Fruit fly (Drosophila melanogaster): Measurements from ENCODE around the gene CG11779.

The CG11779 gene

DNA sequence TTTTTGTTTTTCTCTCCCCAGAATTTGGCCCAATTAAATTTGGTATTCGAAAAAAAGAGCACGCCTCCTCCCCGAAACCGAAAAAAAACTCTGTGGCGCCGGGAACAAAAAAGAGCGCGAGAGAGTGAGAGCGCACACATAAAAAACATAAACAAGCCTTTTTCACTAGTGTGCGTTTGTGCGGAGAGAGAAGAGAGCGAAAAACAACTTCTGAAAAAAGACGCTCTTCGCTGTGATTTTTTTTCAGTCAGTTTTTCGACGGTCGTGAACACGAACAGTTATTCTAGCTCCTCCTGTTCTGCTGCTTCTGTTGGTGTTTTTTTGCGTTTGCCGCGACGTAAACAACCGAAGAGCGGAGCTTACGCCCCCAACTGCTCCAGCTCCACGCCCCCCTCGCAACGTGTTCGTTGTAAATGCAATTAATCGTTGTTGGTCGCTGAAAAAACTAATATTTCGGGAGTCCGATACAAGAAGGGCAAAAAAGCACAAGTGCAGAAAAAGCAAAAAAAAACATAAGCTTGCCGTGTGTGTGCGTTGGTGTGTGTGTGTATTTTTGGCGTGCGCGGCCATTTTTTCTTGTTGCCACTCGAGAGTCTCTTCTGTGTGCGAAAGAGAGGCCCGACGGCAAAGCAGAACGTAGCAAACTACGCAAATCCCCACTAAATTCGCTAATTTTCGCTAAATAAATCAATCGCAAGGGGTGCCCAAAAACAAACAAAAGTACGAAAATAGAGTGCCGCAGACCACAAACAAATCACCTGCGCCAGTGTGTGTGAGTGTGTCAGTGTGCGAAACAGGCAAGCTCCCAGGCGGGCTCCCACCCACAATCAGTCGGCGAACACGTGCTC, 4.5 kb upstream of the CG11779 start, which contains the start of gene sqz:
sqz (plus strand) TSS at position 240 of the 848 bp plus-strand sequence.
- TF ChIP-seq Myc (optimal IDR thresholded peaks at IDR 0.05) (no peak), psq (optimal IDR thresholded peaks at IDR 0.05) (no peak), Sin3A (optimal IDR thresholded peaks at IDR 0.05) (no peak), h (optimal IDR thresholded peaks at IDR 0.05) (no peak), insv (optimal IDR thresholded peaks at IDR 0.05) (no peak), ttk (optimal IDR thresholded peaks at IDR 0.05) (no peak)

DNA sequence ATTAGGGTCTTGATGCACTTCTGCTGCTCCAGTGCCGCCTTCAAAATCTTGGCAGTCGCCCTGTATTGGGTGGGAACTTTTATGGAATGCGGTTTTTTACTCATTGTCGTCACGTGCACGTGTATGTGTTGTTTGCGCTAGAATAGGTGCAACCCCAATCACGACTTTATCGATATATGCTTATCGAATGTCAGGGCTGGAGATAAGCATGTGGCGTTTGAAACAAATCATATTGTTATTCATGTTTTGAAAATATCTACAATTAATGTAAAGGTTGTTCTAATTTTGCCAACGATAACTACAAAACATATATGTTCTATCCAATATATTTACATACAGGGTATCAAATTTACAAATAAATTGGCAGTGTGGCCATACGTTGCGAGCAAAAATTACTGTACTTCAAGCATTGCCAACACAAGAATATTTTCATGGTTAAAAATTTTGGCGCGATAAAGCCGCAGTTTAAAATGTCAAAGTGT, 2.5 kb upstream of the CG11779 start, which contains the start of the genes CG42359 and Nsun5:
CG42359 (minus strand) TSS at position 166 of the 482 bp plus-strand sequence.
Nsun5 (minus strand) TSS at position 166 of the 482 bp plus-strand sequence.
- TF ChIP-seq ttk (optimal IDR thresholded peaks at IDR 0.05) = no peak
- TF ChIP-seq h (optimal IDR thresholded peaks at IDR 0.05) = no peak
- no peak for TF ChIP-seq insv (optimal IDR thresholded peaks at IDR 0.05)
- no peak for TF ChIP-seq Sin3A (optimal IDR thresholded peaks at IDR 0.05)
- TF ChIP-seq Myc (optimal IDR thresholded peaks at IDR 0.05) = no peak
- TF ChIP-seq psq (optimal IDR thresholded peaks at IDR 0.05) = no peak

DNA sequence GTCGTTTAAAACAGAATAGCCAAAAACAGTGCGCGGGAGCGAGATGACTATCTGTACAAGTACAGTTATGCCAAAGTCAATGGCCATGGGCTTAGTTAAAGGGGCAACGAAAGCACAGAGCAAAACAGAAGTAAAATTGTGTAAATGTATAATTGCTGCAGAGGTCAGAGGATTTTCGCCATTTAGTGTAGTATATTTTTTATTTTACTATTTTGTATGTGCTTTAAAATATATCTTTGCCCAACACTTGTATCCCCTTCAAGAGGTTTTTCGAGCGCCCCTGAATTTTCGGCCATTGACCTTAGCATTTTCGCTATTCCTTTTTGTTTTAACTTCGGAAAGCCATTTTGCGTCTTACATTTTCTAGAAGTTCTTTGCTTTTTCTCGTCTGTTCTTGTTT, 1.7 kb downstream of the CG11779 start:
- TF ChIP-seq Myc (optimal IDR thresholded peaks at IDR 0.05) (no peak), h (optimal IDR thresholded peaks at IDR 0.05) (no peak), ttk (optimal IDR thresholded peaks at IDR 0.05) (no peak), insv (optimal IDR thresholded peaks at IDR 0.05) (no peak), Sin3A (optimal IDR thresholded peaks at IDR 0.05) (no peak), psq (optimal IDR thresholded peaks at IDR 0.05) (no peak)

DNA sequence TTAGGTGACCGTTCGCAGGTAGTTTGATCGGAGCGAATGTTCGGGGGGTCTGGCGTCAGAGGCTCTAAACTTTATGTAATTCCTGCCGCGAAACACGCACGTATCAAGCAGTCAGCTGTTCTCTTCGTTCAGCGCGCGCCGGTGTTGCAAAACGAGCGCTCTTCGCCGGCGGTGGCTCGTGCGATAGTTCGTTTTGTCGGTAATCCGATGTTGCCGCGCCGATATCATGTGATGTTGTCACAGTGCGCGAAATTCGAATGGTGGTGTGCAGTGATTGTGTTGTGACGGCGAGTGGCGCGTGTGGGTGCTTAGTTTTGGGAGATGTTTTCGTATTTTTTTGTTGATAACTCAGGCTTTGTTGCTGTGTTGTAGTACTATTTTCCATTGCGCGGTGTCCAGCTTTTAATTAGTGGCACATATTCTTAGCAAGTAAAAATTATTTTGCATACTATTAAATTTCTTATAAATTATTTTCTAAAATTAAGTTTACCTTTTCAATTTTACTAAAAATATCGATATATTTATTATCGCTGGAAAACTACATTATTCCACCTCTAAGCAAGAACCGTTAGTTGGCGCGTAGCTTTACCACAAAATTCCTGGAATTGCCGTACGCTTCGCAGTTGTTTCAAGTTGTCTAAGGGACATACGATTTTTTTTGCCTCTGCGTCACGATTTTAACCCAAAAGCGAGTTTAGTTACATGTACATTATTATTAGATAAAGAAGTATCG, 2.8 kb downstream of the CG11779 start, which contains the start of gene nanos:
nanos (plus strand) TSS at position 569 of the 733 bp plus-strand sequence.
- TF ChIP-seq Myc (optimal IDR thresholded peaks at IDR 0.05) (no peak), psq (optimal IDR thresholded peaks at IDR 0.05) (no peak), ttk (optimal IDR thresholded peaks at IDR 0.05) (no peak), insv (optimal IDR thresholded peaks at IDR 0.05) (no peak), Sin3A (optimal IDR thresholded peaks at IDR 0.05) (no peak), h (optimal IDR thresholded peaks at IDR 0.05) (no peak)

DNA sequence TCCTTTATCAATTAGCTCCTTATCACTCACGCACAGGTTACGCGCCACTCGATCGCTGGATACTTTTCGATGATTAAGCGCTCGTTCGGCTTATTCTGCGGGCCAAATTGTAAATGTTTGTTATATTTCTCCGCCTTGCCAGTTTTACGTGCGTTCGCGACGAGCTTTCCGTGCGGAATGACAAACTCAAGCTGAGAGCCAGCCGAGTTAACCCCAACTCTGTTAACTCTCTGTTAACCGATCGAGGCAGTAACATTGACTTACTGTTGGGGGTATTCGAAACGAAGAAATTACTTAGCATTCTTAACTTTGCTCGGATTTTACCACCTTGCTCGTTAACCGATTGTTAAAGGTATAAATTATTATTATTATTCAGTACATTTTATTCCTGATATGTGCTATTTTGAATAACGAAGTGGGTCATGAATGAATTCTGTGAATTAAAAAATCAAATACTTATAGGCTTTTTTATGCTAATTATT, 6.1 kb downstream of the CG11779 start, which contains the start of gene CG5835:
CG5835 (minus strand) TSS at position 185 of the 482 bp plus-strand sequence.
- TF ChIP-seq Sin3A (optimal IDR thresholded peaks at IDR 0.05) = no peak
- TF ChIP-seq Myc (optimal IDR thresholded peaks at IDR 0.05) = no peak
- TF ChIP-seq psq (optimal IDR thresholded peaks at IDR 0.05) = no peak
- TF ChIP-seq h (optimal IDR thresholded peaks at IDR 0.05) = no peak
- no peak for TF ChIP-seq ttk (optimal IDR thresholded peaks at IDR 0.05)
- no peak for TF ChIP-seq insv (optimal IDR thresholded peaks at IDR 0.05)

DNA sequence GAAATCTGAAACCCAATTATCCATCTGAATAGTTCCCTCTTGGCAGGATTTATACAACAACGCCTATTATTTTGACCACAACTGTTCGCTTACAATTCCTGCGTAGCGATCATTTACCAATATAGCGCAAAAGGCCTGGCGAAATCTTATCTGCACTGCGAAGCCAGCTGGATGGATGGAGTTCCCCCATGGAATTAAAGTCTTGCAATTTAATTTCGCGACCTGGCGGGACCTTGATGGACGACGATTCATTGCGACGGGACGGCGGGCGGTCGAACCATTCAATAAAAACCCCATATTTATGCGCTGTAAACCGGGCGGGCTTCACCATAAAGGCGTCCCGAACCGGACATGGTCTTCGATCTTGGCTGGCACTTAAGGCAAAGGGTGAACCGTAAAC, 6.8 kb downstream of the CG11779 start:
- TF ChIP-seq Sin3A (optimal IDR thresholded peaks at IDR 0.05) (no peak), ttk (optimal IDR thresholded peaks at IDR 0.05) (no peak), insv (optimal IDR thresholded peaks at IDR 0.05) (no peak), Myc (optimal IDR thresholded peaks at IDR 0.05) (no peak), psq (optimal IDR thresholded peaks at IDR 0.05) (no peak), h (optimal IDR thresholded peaks at IDR 0.05) (no peak)

DNA sequence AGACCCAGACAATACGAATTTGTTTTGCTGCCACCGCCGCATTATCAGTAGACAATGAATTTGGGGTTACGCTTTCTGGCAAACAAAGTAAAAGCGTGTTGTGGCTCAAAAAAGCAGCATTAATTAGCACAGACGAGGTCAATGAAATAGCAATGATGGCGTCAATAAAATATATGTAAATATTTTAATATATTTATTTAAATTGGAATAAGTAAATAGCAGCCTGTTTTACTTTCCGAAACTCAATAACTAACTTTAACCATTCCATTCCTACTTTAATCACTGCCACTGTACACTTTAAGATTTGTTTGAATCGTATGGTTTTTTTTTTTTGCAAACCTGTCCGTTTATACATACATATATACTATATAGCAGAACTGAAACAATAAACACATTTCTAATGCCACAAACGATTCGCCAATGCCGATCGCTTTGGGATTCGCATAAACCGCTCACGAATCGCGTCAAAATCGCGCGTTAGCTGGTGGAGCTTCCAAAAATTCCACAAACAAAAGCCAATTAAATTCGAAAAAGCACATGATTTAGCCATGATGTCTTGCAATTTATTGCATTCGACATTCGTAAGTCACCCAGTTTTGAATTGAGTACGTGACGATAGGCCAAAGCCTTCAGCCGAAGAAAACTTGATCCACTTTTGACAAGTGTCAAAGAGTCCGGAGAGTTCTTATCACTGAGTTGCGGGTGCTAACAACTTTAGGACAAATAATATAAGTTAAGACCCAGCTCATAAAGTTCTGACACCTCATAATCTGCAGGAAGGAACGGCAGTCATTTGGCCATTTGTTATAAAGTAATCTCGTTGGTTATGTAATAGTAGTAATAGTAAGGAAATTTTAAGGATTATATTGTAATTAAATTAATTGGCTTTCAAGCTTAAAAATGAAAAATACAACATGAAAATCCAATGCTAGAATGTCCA, 7.6 kb downstream of the CG11779 start:
- TF ChIP-seq psq (optimal IDR thresholded peaks at IDR 0.05) (no peak), ttk (optimal IDR thresholded peaks at IDR 0.05) (no peak), Myc (optimal IDR thresholded peaks at IDR 0.05) (no peak), h (optimal IDR thresholded peaks at IDR 0.05) (no peak), insv (optimal IDR thresholded peaks at IDR 0.05) (no peak), Sin3A (optimal IDR thresholded peaks at IDR 0.05) (no peak)

DNA sequence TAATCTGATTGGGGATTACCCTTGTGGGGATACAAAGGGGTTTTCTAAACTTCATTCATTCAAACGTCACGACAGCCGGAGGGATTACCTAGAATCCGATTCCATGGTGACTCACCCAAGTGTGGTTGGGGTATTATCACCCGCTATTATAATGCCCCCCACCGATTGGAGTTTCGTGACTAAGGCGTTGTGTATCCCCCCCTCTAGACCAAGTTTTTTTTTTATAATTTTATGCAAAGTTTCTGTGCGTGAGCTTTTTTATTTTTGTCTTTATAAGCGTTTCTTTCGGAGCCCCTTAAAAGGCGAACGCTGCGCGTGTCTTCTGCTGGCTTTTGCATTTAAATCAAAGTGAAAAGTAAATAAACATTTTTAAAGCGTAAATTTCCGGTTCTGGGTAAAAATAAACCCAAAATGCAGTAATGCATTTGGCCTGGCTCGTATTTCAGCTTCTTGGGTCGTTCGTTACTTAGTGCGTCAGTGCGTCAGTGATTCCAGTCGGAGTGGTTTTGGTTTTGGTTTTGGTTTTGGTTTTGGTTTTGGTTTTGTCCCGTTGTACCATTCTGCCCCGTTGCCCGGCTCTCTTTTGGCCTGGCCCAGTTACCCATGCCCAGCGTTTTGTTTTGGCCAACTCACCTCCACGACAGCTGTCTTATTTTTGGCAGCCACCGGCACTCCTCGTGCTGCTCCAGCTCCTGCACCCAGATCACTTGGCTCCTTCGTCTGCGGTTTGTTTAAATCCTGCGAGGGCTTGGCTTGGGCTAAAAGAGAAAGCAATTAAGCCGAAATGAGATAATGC, 8.6 kb downstream of the CG11779 start:
- TF ChIP-seq Myc (optimal IDR thresholded peaks at IDR 0.05) = no peak
- TF ChIP-seq insv (optimal IDR thresholded peaks at IDR 0.05) = no peak
- TF ChIP-seq h (optimal IDR thresholded peaks at IDR 0.05) = no peak
- TF ChIP-seq ttk (optimal IDR thresholded peaks at IDR 0.05) = no peak
- no peak for TF ChIP-seq psq (optimal IDR thresholded peaks at IDR 0.05)
- no peak for TF ChIP-seq Sin3A (optimal IDR thresholded peaks at IDR 0.05)

DNA sequence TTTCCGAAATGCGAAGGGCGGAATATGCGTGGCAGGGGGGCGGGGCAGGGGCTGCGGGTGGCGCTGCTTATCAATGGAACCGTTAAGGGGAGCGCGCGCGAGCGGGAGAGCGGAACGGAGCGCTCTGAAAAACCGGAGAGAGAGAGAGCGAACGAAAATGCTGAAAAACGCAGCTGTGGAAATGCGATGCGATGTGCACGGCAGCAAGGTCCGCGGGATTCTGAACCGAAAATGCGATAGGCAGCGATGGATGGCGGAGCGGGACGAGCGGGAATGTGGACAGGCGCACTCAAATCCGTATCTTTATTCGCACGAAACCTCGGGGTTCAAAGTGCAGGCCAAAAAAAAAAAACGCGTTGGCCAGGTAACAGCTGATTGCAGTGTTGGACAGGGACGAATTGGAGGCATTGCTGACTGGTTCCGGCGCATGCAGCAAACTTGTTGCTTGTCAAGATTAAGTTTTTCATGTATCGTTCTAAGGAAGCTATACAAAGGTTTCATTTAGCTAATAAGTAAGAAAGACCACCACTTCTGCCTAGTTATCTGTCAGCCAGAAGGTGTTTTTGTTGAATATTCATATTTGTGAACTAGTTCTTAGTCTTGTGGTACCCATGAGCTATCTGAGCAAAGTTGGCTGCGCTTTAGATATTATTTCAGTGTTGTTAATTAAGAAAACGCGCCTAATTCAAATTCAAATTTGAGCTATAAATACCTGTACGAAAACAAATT, 12.0 kb downstream of the CG11779 start, which contains the start of gene Ppcs:
Ppcs (minus strand) TSS at position 400 of the 729 bp plus-strand sequence.
- no peak for TF ChIP-seq Myc (optimal IDR thresholded peaks at IDR 0.05)

DNA sequence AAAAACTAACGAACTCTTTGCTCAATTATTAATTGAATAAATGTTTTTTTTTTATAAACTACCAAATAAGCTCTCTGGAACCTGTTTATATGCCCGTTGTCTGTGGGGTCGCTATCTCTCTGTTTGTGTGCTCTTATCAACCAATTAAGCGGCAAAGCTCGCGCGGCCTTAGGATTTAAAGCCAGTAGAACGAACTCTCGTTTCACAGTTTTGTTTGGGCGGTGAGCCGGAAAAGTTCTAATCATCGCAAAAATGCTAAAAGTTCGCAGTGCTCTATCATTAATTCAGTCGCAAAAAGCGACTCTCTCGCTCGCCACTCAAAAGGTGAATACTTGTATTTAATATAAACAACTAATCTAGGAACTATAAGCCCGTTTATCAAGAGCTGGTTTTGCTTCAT, 24.7 kb downstream of the CG11779 start, which contains the start of gene Cyp12a4:
Cyp12a4 (plus strand) TSS at position 202 of the 400 bp plus-strand sequence.
- no peak for TF ChIP-seq h (optimal IDR thresholded peaks at IDR 0.05)
- no peak for TF ChIP-seq psq (optimal IDR thresholded peaks at IDR 0.05)
- no peak for TF ChIP-seq ttk (optimal IDR thresholded peaks at IDR 0.05)
- TF ChIP-seq insv (optimal IDR thresholded peaks at IDR 0.05) = no peak
- no peak for TF ChIP-seq Myc (optimal IDR thresholded peaks at IDR 0.05)
- no peak for TF ChIP-seq Sin3A (optimal IDR thresholded peaks at IDR 0.05)

Data from Kc167 (cell line).